Fruit fly (Drosophila melanogaster) whole organism, embryonic: ENCODE measurements around the gene CG15803.

Experiments
- Aef1 ChIP-seq: fragments of 200-800 bp; sonication (Bioruptor generic); IDR thresholded peaks from 3 replicates; pipeline ENCODE4 v1.3.6; 2022; ENCODE audit warnings: missing biosample characterization, missing genetic modification characterization
- Asciz ChIP-seq: fragments of 200-800 bp; sonication (Bioruptor generic); optimal IDR thresholded peaks from 2 replicates; lab custom pipeline; 2017; ENCODE audit warnings: missing biosample characterization, mild to moderate bottlenecking, missing genetic modification characterization, missing genetic modification reagents
- B-H2 ChIP-seq: fragments of 200-800 bp; sonication (Bioruptor generic); optimal IDR thresholded peaks from 2 replicates; lab custom pipeline; 2018; ENCODE audit warnings: missing biosample characterization, mild to moderate bottlenecking, missing genetic modification characterization
- Blimp-1 ChIP-seq: fragments of 200-800 bp; sonication (Bioruptor generic); optimal IDR thresholded peaks from 3 replicates; lab custom pipeline; 2018; ENCODE audit warnings: missing biosample characterization, missing genetic modification characterization, mild to moderate bottlenecking, moderate library complexity, missing genetic modification reagents
- C15 ChIP-seq: fragments of 200-800 bp; sonication (Bioruptor generic); IDR thresholded peaks from 3 replicates; pipeline ENCODE4 v1.3.6; 2022; ENCODE audit warnings: missing biosample characterization, missing genetic modification characterization
- CG10979 ChIP-seq: fragments of 200-800 bp; sonication (Bioruptor generic); optimal IDR thresholded peaks from 2 replicates; lab custom pipeline; 2018; ENCODE audit warnings: missing biosample characterization, mild to moderate bottlenecking, missing genetic modification characterization, moderate library complexity
- CG11456 ChIP-seq: fragments of 200-800 bp; sonication (Bioruptor generic); IDR thresholded peaks from 3 replicates; pipeline ENCODE4 v1.3.6; 2022; ENCODE audit warnings: missing biosample characterization, missing genetic modification characterization
- CG12219 ChIP-seq: fragments of 200-800 bp; sonication (Bioruptor generic); optimal IDR thresholded peaks from 3 replicates; lab custom pipeline; 2018; ENCODE audit warnings: missing biosample characterization, mild to moderate bottlenecking, missing genetic modification characterization
- CG12942 ChIP-seq: fragments of 200-800 bp; sonication (Bioruptor generic); optimal IDR thresholded peaks from 3 replicates; lab custom pipeline; 2016; ENCODE audit warnings: missing biosample characterization, missing genetic modification characterization
- CG14050 ChIP-seq: fragments of 200-800 bp; sonication (Bioruptor generic); IDR thresholded peaks from 3 replicates; pipeline ENCODE4 v1.3.6; 2022; ENCODE audit warnings: missing biosample characterization, missing genetic modification characterization
- CG14860 ChIP-seq: fragments of 200-800 bp; sonication (Bioruptor generic); IDR thresholded peaks from 3 replicates; pipeline ENCODE4 v1.3.6; 2022; ENCODE audit warnings: missing biosample characterization, missing genetic modification characterization; ENCODE audit not compliant: partially characterized antibody
- CG14965 ChIP-seq: fragments of 200-800 bp; sonication (Bioruptor generic); optimal IDR thresholded peaks from 2 replicates; lab custom pipeline; 2016; ENCODE audit warnings: missing biosample characterization, missing genetic modification characterization, borderline replicate concordance
- CG18764 ChIP-seq: fragments of 200-800 bp; sonication (Bioruptor generic); optimal IDR thresholded peaks from 3 replicates; lab custom pipeline; 2016; ENCODE audit warnings: missing biosample characterization, missing genetic modification characterization
- CG2120 ChIP-seq: fragments of 200-800 bp; sonication (Bioruptor generic); optimal IDR thresholded peaks from 3 replicates; lab custom pipeline; 2016; ENCODE audit warnings: missing biosample characterization, missing genetic modification characterization
- CG3995 ChIP-seq: fragments of 200-800 bp; sonication (Bioruptor generic); optimal IDR thresholded peaks from 3 replicates; lab custom pipeline; 2016; ENCODE audit warnings: missing biosample characterization, missing genetic modification characterization
- CG4328 ChIP-seq: fragments of 200-800 bp; sonication (Bioruptor generic); optimal IDR thresholded peaks from 3 replicates; lab custom pipeline; 2017; ENCODE audit warnings: missing biosample characterization, missing genetic modification reagents, missing genetic modification characterization
- CG5245 ChIP-seq: fragments of 200-800 bp; sonication (Bioruptor generic); optimal IDR thresholded peaks from 3 replicates; lab custom pipeline; 2016; ENCODE audit warnings: missing biosample characterization, missing genetic modification characterization
- CG5953 ChIP-seq: fragments of 200-800 bp; sonication (Bioruptor generic); IDR thresholded peaks from 2 replicates; pipeline ENCODE4 v1.3.6; 2022; ENCODE audit warnings: missing biosample characterization, missing genetic modification characterization
- CG6272 ChIP-seq: fragments of 200-800 bp; sonication (Bioruptor generic); IDR thresholded peaks from 2 replicates; pipeline ENCODE4 v1.3.6; 2022; ENCODE audit warnings: missing biosample characterization, missing genetic modification characterization
- CG6791 ChIP-seq: fragments of 200-800 bp; sonication (Bioruptor generic); IDR thresholded peaks from 3 replicates; pipeline ENCODE4 v1.3.6; 2022; ENCODE audit warnings: missing biosample characterization, missing genetic modification characterization; ENCODE audit not compliant: partially characterized antibody
- CG7556 ChIP-seq: fragments of 200-800 bp; sonication (Bioruptor generic); optimal IDR thresholded peaks from 2 replicates; lab custom pipeline; 2017; ENCODE audit warnings: missing biosample characterization, mild to moderate bottlenecking, missing genetic modification characterization
- CG8281 ChIP-seq: fragments of 200-800 bp; sonication (Bioruptor generic); optimal IDR thresholded peaks from 2 replicates; lab custom pipeline; 2018; ENCODE audit warnings: missing biosample characterization, mild to moderate bottlenecking, missing genetic modification characterization, moderate library complexity
- CG8924 ChIP-seq: fragments of 200-800 bp; optimal IDR thresholded peaks from 3 replicates; lab custom pipeline; 2019; ENCODE audit warnings: missing biosample characterization, mild to moderate bottlenecking, missing genetic modification characterization, moderate library complexity
- E2f1 ChIP-seq: fragments of 200-800 bp; sonication (Bioruptor generic); IDR thresholded peaks from 2 replicates; pipeline ENCODE4 v1.3.6; 2022; ENCODE audit warnings: missing biosample characterization, missing genetic modification characterization
- HLH4C ChIP-seq: fragments of 200-800 bp; sonication (Bioruptor generic); IDR thresholded peaks from 3 replicates; pipeline ENCODE4 v1.3.6; 2022; ENCODE audit warnings: missing biosample characterization, missing genetic modification characterization; ENCODE audit not compliant: partially characterized antibody
- HLHmδ ChIP-seq: fragments of 200-800 bp; sonication (Bioruptor generic); optimal IDR thresholded peaks from 2 replicates; lab custom pipeline; 2018; ENCODE audit warnings: missing biosample characterization, mild to moderate bottlenecking, missing genetic modification characterization, moderate library complexity
- Mad ChIP-seq: fragments of 200-800 bp; sonication (Bioruptor generic); optimal IDR thresholded peaks from 2 replicates; lab custom pipeline; 2016; ENCODE audit warnings: missing biosample characterization, missing genetic modification characterization
- Meics ChIP-seq: fragments of 200-800 bp; sonication (Bioruptor generic); optimal IDR thresholded peaks from 2 replicates; lab custom pipeline; 2017; ENCODE audit warnings: missing biosample characterization, mild to moderate bottlenecking, missing genetic modification characterization
- NC2α ChIP-seq: fragments of 200-800 bp; sonication (Bioruptor generic); optimal IDR thresholded peaks from 2 replicates; lab custom pipeline; 2016; ENCODE audit warnings: missing biosample characterization, missing genetic modification characterization
- Oaz ChIP-seq: fragments of 200-800 bp; sonication (Bioruptor generic); IDR thresholded peaks from 2 replicates; pipeline ENCODE4 v1.3.6; 2022; ENCODE audit warnings: missing biosample characterization, missing genetic modification characterization
- Sin3A ChIP-seq: fragments of >200 bp; optimal IDR thresholded peaks from 2 replicates; lab custom pipeline; 2018
- Spps ChIP-seq: fragments of 200-800 bp; sonication (Bioruptor generic); optimal IDR thresholded peaks from 2 replicates; lab custom pipeline; 2018; ENCODE audit warnings: missing biosample characterization, mild to moderate bottlenecking, missing genetic modification characterization
- ac ChIP-seq: fragments of 200-800 bp; sonication (Bioruptor generic); optimal IDR thresholded peaks from 3 replicates; lab custom pipeline; 2017; ENCODE audit warnings: missing biosample characterization, mild to moderate bottlenecking, missing genetic modification characterization
- az2 ChIP-seq: fragments of 200-800 bp; sonication (Bioruptor generic); optimal IDR thresholded peaks from 3 replicates; lab custom pipeline; 2016; ENCODE audit warnings: missing biosample characterization, missing genetic modification characterization
- bowl ChIP-seq: fragments of 200-800 bp; sonication (Bioruptor generic); IDR thresholded peaks from 2 replicates; pipeline ENCODE4 v1.3.6; 2022; ENCODE audit warnings: missing biosample characterization, missing genetic modification characterization
- chn ChIP-seq: fragments of 200-800 bp; sonication (Bioruptor generic); optimal IDR thresholded peaks from 2 replicates; lab custom pipeline; 2016; ENCODE audit warnings: missing biosample characterization, missing genetic modification characterization
- eve ChIP-seq, 2 experiments: fragments of >200 bp; optimal IDR thresholded peaks; 2 replicates each; lab custom pipeline; 2017; ENCODE audit warnings: missing biosample characterization in 2 of 2, missing genetic modification characterization in 2 of 2
- fu2 ChIP-seq: fragments of 200-800 bp; sonication (Bioruptor generic); optimal IDR thresholded peaks from 2 replicates; lab custom pipeline; 2016; ENCODE audit warnings: missing biosample characterization, missing genetic modification characterization
- gro ChIP-seq: fragments of 200-800 bp; sonication (Bioruptor generic); optimal IDR thresholded peaks from 2 replicates; lab custom pipeline; 2016; ENCODE audit warnings: missing biosample characterization, missing genetic modification characterization
- gsb ChIP-seq: fragments of 200-800 bp; sonication (Bioruptor generic); IDR thresholded peaks from 2 replicates; pipeline ENCODE4 v1.3.6; 2022; ENCODE audit warnings: missing biosample characterization, missing genetic modification characterization
- gsb-n ChIP-seq: fragments of 200-800 bp; sonication (Bioruptor generic); optimal IDR thresholded peaks from 3 replicates; lab custom pipeline; 2018; ENCODE audit warnings: missing biosample characterization, mild to moderate bottlenecking, missing genetic modification characterization
- gt ChIP-seq: fragments of 200-800 bp; sonication (Bioruptor generic); IDR thresholded peaks from 2 replicates; pipeline ENCODE4 v1.3.6; 2022; ENCODE audit warnings: missing biosample characterization, missing genetic modification characterization
- lilli ChIP-seq: fragments of 200-800 bp; sonication (Bioruptor generic); optimal IDR thresholded peaks from 3 replicates; lab custom pipeline; 2016; ENCODE audit warnings: missing biosample characterization, missing genetic modification characterization
- lola ChIP-seq, 3 experiments: fragments of >200 bp in 2 of 3; fragments of 200-800 bp in 1 of 3; sonication (Bioruptor generic) in 1 of 3; optimal IDR thresholded peaks; 2 replicates each; lab custom pipeline; 2017 to 2019; ENCODE audit warnings: missing biosample characterization in 3 of 3, missing genetic modification characterization in 3 of 3, mild to moderate bottlenecking in 1 of 3, moderate library complexity in 1 of 3
- sens ChIP-seq: fragments of 200-800 bp; sonication (Bioruptor generic); peaks from one replicate; lab custom pipeline; 2016; ENCODE audit warnings: missing biosample characterization, missing genetic modification characterization
- sna ChIP-seq: fragments of 200-800 bp; sonication (Bioruptor generic); IDR thresholded peaks from 2 replicates; pipeline ENCODE4 v1.3.6; 2022; ENCODE audit warnings: missing biosample characterization, missing genetic modification characterization; ENCODE audit not compliant: partially characterized antibody
- sr ChIP-seq: fragments of 200-800 bp; sonication (Bioruptor generic); IDR thresholded peaks from 3 replicates; pipeline ENCODE4 v1.3.6; 2022; ENCODE audit warnings: missing biosample characterization, missing genetic modification characterization
- ssp ChIP-seq: fragments of 200-800 bp; sonication (Bioruptor generic); IDR thresholded peaks from 2 replicates; pipeline ENCODE4 v1.3.6; 2022; ENCODE audit warnings: missing biosample characterization, missing genetic modification characterization
- tin ChIP-seq: fragments of 200-800 bp; sonication (Bioruptor generic); optimal IDR thresholded peaks from 3 replicates; lab custom pipeline; 2016; ENCODE audit warnings: missing biosample characterization, missing genetic modification characterization
- tio ChIP-seq: fragments of 200-800 bp; sonication (Bioruptor generic); optimal IDR thresholded peaks from 2 replicates; lab custom pipeline; 2017; ENCODE audit warnings: missing biosample characterization, missing genetic modification characterization, inconsistent platforms
- yki ChIP-seq: fragments of >200 bp; optimal IDR thresholded peaks from 3 replicates; lab custom pipeline; 2018
- zfh1 ChIP-seq: fragments of 200-800 bp; sonication (Bioruptor generic); IDR thresholded peaks from 3 replicates; pipeline ENCODE4 v1.3.6; 2022; ENCODE audit warnings: missing biosample characterization, missing genetic modification characterization
- zfh2 ChIP-seq: fragments of 200-800 bp; sonication (Bioruptor generic); optimal IDR thresholded peaks from 2 replicates; lab custom pipeline; 2016; ENCODE audit warnings: missing biosample characterization, missing genetic modification characterization

The CG15803 gene

dm6 chr3R:18397834-18398378 is 37.4 kb upstream of the CG15803 start (continued):
- TF ChIP-seq gt (GFP tag; lab: Robert Waterston, UW) (no peak), zfh1 (GFP tag; lab: Robert Waterston, UW) (no peak; the same call in 2 of the 3 replicates), yki (lab: Kevin White, UChicago) (no peak), sna (GFP tag; lab: Robert Waterston, UW) (no peak), CG14860 (GFP tag; lab: Robert Waterston, UW) (no peak), HLHmδ (no peak), CG14050 (GFP tag; lab: Robert Waterston, UW) (no peak), CG18764 (GFP tag; lab: Kevin White, UChicago) (no peak), NC2α (GFP tag; lab: Kevin White, UChicago) (no peak), CG12219 (GFP tag; lab: Kevin White, UChicago) (no peak), Blimp-1 (no peak), CG4328 (GFP tag; lab: Kevin White, UChicago) (no peak), CG2120 (no peak), CG8924 (tag; lab: Kevin White, UChicago) (no peak), E2f1 (GFP tag; lab: Robert Waterston, UW) (peak; percentile 57; the same call in 1 of the 2 replicates), Asciz (no peak), az2 (GFP tag; lab: Kevin White, UChicago) (no peak), tio (GFP tag; lab: Kevin White, UChicago) (no peak), gro (GFP tag; lab: Kevin White, UChicago) (no peak), CG3995 (GFP tag; lab: Kevin White, UChicago) (no peak), CG8281 (tag; lab: Kevin White, UChicago) (peak; percentile 3), ac (GFP tag; lab: Kevin White, UChicago) (no peak), HLH4C (no peak), eve (GFP tag; optimal IDR thresholded peaks at IDR 0.05; lab: Kevin White, UChicago) (no peak), CG12942 (GFP tag; lab: Kevin White, UChicago) (no peak), CG5953 (GFP tag; lab: Robert Waterston, UW) (no peak), sr (GFP tag; lab: Robert Waterston, UW) (no peak), sens (GFP tag; lab: Kevin White, UChicago) (peak; percentile 2), CG6272 (GFP tag; lab: Robert Waterston, UW) (no peak), C15 (no peak), bowl (GFP tag; lab: Robert Waterston, UW) (no peak), tin (GFP tag; lab: Kevin White, UChicago) (no peak), chn (GFP tag; lab: Kevin White, UChicago) (no peak), fu2 (GFP tag; lab: Kevin White, UChicago) (no peak), gsb-n (tag; lab: Kevin White, UChicago) (no peak), Oaz (GFP tag; lab: Robert Waterston, UW) (no peak), Aef1 (GFP tag; lab: Robert Waterston, UW) (no peak), ssp (no peak), gsb (no peak), CG7556 (no peak), CG6791 (GFP tag; lab: Robert Waterston, UW) (no peak), Mad (GFP tag; lab: Kevin White, UChicago) (no peak), CG5245 (GFP tag; lab: Kevin White, UChicago) (no peak), zfh2 (no peak), Sin3A (no peak), CG11456 (no peak), B-H2 (GFP tag; lab: Kevin White, UChicago) (no peak), lola (GFP tag; optimal IDR thresholded peaks at IDR 0.05; lab: Kevin White, UChicago) (no peak), CG14965 (no peak), CG10979 (tag; lab: Kevin White, UChicago) (no peak), Meics (GFP tag; lab: Kevin White, UChicago) (no peak), Spps (tag; lab: Kevin White, UChicago) (no peak), lilli (GFP tag; lab: Kevin White, UChicago) (peak; percentile 28)
